Fruit fly (Drosophila melanogaster) ovary, adult (tissue): ENCODE data around the gene DIP-theta.

ENCODE experiments used
- CG17801 ChIP-seq: fragments of 200-800 bp; optimal IDR thresholded peaks from 2 replicates; lab custom pipeline; 2019; ENCODE audit warnings: missing biosample characterization, mild to moderate bottlenecking, missing genetic modification characterization, moderate library complexity; ENCODE audit not compliant: partially characterized antibody

Gene DIP-theta

dm6 chr2L:5658415-5658814 is at the start of gene DIP-theta:
DIP-theta (minus strand) TSS chr2L:5658560.
- no peak for TF ChIP-seq CG17801

DNA sequence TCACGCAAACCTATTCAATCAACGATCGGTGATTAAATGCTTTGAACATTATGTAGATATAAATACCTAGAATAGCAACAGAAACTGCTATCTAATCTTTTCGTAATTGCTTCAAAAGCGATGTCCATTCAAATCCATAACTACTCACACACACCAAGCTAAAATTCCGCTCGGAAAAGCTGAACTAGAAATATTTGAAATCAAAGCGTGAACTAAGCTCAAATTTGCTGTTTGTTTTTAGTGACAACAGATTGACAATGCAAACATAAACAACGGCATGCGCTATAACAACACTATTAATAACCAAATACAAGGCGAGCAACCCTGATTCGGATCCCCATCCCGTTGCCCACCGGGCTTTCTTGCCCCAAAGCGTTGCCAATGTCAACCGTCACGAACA is 47.7 kb upstream of the DIP-theta start, which contains the start of gene CG7236:
Gene CG7236 (plus strand): TSS at position 301 of the 400 bp plus-strand sequence.
- TF ChIP-seq CG17801, result no peak

DNA sequence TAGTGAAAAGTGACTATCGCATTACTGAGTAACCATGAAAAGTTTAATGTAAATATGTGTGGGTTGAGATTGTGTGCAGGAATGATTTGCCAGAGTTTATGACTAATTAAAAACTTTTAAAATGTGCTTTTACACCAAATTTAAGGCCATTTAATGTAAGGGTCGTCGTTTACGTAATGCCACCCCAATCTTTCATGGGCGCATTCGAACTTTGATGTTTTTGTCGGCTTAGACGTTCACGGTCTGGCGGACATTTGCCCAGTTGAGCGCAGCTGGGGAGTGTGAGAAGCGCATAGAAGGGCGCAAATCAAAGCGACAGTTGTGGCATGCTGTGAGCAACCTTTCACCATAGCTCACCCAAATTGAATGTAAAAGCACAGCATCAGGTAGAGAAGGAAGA is 19.9 kb upstream of the DIP-theta start, which contains the start of gene CG12511:
Gene CG12511 (plus strand): TSS at position 301 of the 400 bp plus-strand sequence.
- TF ChIP-seq CG17801, result no peak

- TF ChIP-seq CG17801, result no peak
These were observed 4.2 kb upstream of the DIP-theta start, which contains the start of gene Hsp60C for dm6 chr2L:5662549-5662948. Hsp60C (plus strand) TSS chr2L:5662849.

DNA sequence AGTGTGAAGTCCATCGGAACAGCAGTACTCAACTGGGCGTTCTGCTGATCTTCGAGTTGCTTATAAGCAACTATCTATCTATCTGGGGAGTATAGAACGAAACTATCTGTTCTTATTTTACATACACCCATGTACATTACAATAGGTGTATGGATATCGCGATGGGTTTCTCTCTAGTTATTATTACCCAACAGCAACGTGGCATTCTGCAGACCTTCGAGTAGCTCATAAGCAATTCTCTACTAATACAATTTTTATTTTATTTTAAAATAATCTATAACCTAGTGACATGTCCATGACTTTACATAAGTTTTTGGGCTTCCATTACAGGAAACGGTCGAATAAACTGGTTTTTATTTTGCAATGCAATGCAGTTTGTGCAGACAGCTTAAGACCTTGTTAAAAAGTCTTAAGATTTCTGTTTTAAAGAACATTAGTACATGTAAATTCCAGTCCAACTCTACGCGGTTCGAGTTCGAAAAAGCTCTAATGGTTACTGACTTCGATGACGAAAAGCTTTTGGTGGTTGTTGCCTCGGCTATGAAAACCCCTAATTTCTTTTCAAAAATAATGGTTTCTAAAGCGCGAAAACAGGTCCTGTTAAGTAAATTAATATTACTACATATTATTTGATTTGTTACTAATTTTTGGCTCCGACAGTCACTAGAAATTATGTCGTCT is 34.5 kb downstream of the DIP-theta start, which contains the start of gene Cyp6a16:
Gene Cyp6a16 (minus strand): TSS at position 36 of the 681 bp plus-strand sequence.
- TF ChIP-seq CG17801, result no peak

DNA sequence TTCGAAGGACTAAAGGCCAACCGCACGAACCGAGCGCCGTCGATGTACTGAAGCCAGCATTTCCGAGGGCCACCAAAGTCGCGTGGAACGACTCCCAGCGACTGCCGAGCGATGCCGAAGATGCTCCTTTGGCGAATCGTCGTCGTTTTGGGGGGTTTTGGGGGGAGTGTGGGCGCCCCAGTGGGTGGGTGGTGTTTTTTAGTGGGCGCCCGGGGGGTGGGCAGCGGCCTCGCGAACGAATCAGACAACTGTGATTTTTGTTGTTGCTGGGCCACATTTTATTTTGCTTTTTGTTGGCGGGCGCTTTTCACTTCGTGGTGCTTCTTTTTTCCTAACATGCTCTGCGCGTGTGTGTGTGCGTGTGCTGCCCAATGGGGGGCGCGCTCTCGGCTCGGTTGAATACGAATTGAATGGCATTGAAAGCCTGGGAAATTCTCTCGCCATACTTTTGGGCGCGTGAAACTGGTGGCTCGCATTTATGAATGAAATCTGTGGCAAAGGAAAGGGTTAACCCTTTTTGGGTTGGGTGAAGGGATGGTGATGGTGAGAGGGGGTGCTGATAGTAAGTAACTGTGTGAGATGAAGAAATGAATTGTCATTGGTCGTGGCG is 40.4 kb downstream of the DIP-theta start, which contains the start of gene DIP-eta:
Gene DIP-eta (minus strand): TSS at position 51 of the 610 bp plus-strand sequence.
- no peak for TF ChIP-seq CG17801

DNA sequence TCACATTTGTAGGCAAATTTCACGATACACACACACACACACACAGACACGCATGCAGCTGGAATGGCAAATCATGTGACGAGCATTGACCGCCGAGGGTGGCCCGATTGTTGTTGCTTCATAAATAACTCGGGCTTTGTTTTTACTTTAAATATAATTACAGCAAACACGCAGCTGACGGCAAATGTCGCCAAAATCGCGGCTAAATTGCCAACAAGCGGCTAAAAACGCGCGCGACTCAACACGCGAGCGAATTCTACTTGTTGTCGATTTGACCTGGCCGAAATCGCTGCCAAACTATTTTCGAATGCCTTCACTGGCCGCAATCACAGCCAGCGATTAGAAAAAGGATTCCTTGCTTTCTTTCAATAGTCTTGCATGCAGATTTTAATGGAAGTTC is 41.1 kb downstream of the DIP-theta start:
- no peak for TF ChIP-seq CG17801

dm6 chr2L:5610629-5611028 is 47.7 kb downstream of the DIP-theta start:
- no peak for TF ChIP-seq CG17801

DNA sequence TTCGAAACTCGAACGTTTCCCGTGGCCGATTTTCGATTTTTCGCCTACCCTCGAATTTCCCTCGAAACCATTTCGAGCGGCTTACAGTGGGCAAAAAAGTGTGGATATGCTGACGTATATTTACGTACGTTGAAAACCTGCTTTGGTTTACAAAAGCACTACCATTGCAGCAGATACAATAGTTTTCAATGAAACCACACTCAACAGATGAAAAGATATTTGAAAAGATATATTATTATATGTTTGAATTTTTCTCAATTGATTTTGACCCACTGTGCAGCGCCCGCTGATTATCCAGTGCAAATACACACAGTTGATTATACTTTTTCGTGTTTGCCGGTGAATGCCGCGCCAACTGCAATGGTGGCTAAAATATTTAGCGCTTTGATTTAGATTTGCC is 48.3 kb downstream of the DIP-theta start:
- no peak for TF ChIP-seq CG17801

dm6 chr2L:5596533-5596932 is 61.8 kb downstream of the DIP-theta start, which contains the start of gene CG18266:
CG18266 (plus strand) TSS chr2L:5596833.
- no peak for TF ChIP-seq CG17801

DNA sequence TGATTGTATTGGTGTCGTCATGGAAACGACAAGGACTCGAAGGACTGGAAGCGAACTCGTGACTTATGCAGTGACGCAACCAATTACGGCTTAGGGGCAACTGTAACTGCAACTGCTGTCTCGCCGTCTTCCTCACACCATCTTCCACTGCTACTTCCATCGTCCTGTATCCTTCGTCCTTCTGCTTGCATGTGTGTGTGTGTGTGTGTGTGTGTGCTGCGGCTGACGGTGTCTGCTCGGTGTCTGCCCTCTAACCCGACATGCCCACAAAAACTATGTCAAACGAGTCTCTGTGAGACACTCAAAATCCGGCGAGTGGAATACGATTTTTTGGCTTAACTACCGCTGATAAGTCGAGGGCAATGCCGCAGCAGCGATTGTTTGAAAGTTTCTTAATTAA is 64.5 kb downstream of the DIP-theta start:
- no peak for TF ChIP-seq CG17801

DNA sequence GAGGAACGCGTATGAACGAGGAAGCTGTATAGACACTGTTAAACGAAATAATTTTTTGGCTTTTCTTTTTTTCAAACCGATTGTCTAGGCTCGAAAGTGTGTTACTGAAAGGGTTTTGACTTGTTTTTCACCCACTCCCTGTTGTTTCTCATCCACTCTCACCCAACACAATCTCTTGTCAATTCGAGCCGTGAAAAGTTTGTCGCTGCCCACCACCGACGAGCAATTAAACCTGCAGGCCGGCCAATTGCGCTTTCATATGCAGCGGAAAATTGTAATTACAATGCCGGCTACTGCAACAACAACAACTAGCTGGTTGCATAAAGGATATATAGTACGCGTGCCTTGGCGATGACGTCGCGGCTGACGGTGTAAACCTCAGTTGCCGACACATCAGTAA is 70.0 kb downstream of the DIP-theta start, which contains the start of gene CG7251:
Gene CG7251 (minus strand): TSS at position 101 of the 400 bp plus-strand sequence.
- TF ChIP-seq CG17801, result no peak

- TF ChIP-seq CG17801, result no peak
These were observed 77.3 kb downstream of the DIP-theta start, which contains the start of gene CG14011 for dm6 chr2L:5581016-5581415. CG14011 (minus strand) TSS chr2L:5581116.
